Worm (Caenorhabditis elegans) whole organism, L2 larva: ENCODE data around the gene Y62H9A.16.
A peak's percentile ranks its signal among the peaks of the same experiment; 100 is the strongest.

ENCODE experiments used
- R02D3.7 ChIP-seq: fragments of 150-350 bp; optimal IDR thresholded peaks from 2 replicates; lab custom pipeline; 2014; ENCODE audit warnings: missing biosample characterization, missing genetic modification characterization
- ZK546.5 ChIP-seq: sonication (generic microtip); optimal IDR thresholded peaks from 2 replicates; lab custom pipeline; 2017; ENCODE audit warnings: missing biosample characterization, missing genetic modification characterization
- aly-2 ChIP-seq: fragments of 150-350 bp; optimal IDR thresholded peaks from 2 replicates; lab custom pipeline; 2014; ENCODE audit warnings: missing biosample characterization, missing genetic modification characterization
- ceh-82 ChIP-seq: fragments of 150-350 bp; optimal IDR thresholded peaks from 2 replicates; lab custom pipeline; 2014; ENCODE audit warnings: missing biosample characterization, missing genetic modification characterization
- crh-2 ChIP-seq: sonication (generic microtip); optimal IDR thresholded peaks from 2 replicates; lab custom pipeline; 2017; ENCODE audit warnings: missing biosample characterization, missing genetic modification characterization
- dmd-4 ChIP-seq: sonication (generic microtip); optimal IDR thresholded peaks from 2 replicates; lab custom pipeline; 2017; ENCODE audit warnings: missing biosample characterization, missing genetic modification characterization
- elt-3 ChIP-seq: sonication (generic microtip); optimal IDR thresholded peaks from 2 replicates; lab custom pipeline; 2017; ENCODE audit warnings: missing biosample characterization, missing genetic modification characterization
- fos-1 ChIP-seq: fragments of 150-350 bp; optimal IDR thresholded peaks from 2 replicates; lab custom pipeline; 2014; ENCODE audit warnings: missing biosample characterization, missing genetic modification characterization
- lin-11 ChIP-seq: fragments of 150-350 bp; sonication (generic microtip); optimal IDR thresholded peaks from 2 replicates; lab custom pipeline; 2014; ENCODE audit warnings: missing biosample characterization, missing genetic modification characterization, inconsistent platforms, mixed read lengths
- lin-39 ChIP-seq: fragments of 150-350 bp; optimal IDR thresholded peaks from 2 replicates; lab custom pipeline; 2014; ENCODE audit warnings: missing biosample characterization, missing genetic modification reagents, missing genetic modification characterization
- lsy-2 ChIP-seq, 2 experiments: fragments of 150-350 bp in 1 of 2; sonication (generic microtip) in 1 of 2; optimal IDR thresholded peaks; 2 replicates each; lab custom pipeline; 2014 to 2017; ENCODE audit warnings: missing biosample characterization in 2 of 2, missing genetic modification characterization in 2 of 2
- mab-5 ChIP-seq: fragments of 150-350 bp; optimal IDR thresholded peaks from 2 replicates; lab custom pipeline; 2014; ENCODE audit warnings: missing biosample characterization, missing genetic modification characterization
- mbf-1 ChIP-seq: sonication (generic microtip); optimal IDR thresholded peaks from 2 replicates; lab custom pipeline; 2017; ENCODE audit warnings: missing biosample characterization, missing genetic modification characterization
- nhr-10 ChIP-seq: sonication (generic microtip); optimal IDR thresholded peaks from 2 replicates; lab custom pipeline; 2017; ENCODE audit warnings: missing biosample characterization, missing genetic modification characterization
- nhr-23 ChIP-seq: fragments of 150-350 bp; optimal IDR thresholded peaks from 2 replicates; lab custom pipeline; 2014; ENCODE audit warnings: missing biosample characterization, missing genetic modification reagents, missing genetic modification characterization
- nhr-237 ChIP-seq: fragments of 150-350 bp; optimal IDR thresholded peaks from 2 replicates; lab custom pipeline; 2014; ENCODE audit warnings: missing biosample characterization, missing genetic modification characterization
- nhr-25 ChIP-seq: fragments of 150-350 bp; sonication (generic microtip); optimal IDR thresholded peaks from 3 replicates; lab custom pipeline; 2014; ENCODE audit warnings: missing biosample characterization, missing genetic modification characterization
- nhr-6 ChIP-seq: fragments of 150-350 bp; optimal IDR thresholded peaks from 2 replicates; lab custom pipeline; 2014; ENCODE audit warnings: missing biosample characterization, missing genetic modification characterization
- nhr-77 ChIP-seq: fragments of 150-350 bp; optimal IDR thresholded peaks from 2 replicates; lab custom pipeline; 2014; ENCODE audit warnings: missing biosample characterization, missing genetic modification characterization
- peb-1 ChIP-seq: fragments of 150-350 bp; optimal IDR thresholded peaks from 2 replicates; lab custom pipeline; 2014; ENCODE audit warnings: missing biosample characterization, missing genetic modification characterization
- sem-4 ChIP-seq: fragments of 150-350 bp; optimal IDR thresholded peaks from 2 replicates; lab custom pipeline; 2014; ENCODE audit warnings: missing biosample characterization, missing genetic modification reagents, missing genetic modification characterization
- skn-1 ChIP-seq: sonication (generic microtip); optimal IDR thresholded peaks from 2 replicates; lab custom pipeline; 2017; ENCODE audit warnings: missing biosample characterization, missing genetic modification characterization
- sma-9 ChIP-seq, 2 experiments: fragments of 150-350 bp in 1 of 2; sonication (generic microtip) in 1 of 2; optimal IDR thresholded peaks; 2 replicates each; lab custom pipeline; 2014 to 2016; ENCODE audit warnings: missing genetic modification characterization in 2 of 2, mild to moderate bottlenecking in 1 of 2, missing biosample characterization in 1 of 2, missing compliant biosample characterization in 1 of 2, missing genetic modification reagents in 1 of 2, moderate library complexity in 1 of 2
- snpc-4 ChIP-seq: fragments of 150-350 bp; optimal IDR thresholded peaks from 2 replicates; lab custom pipeline; 2014; ENCODE audit warnings: missing biosample characterization, missing genetic modification characterization
- unc-39 ChIP-seq: fragments of 150-350 bp; optimal IDR thresholded peaks from 2 replicates; lab custom pipeline; 2014; ENCODE audit warnings: missing biosample characterization, missing genetic modification characterization
- unc-55 ChIP-seq: fragments of 150-350 bp; sonication (generic microtip); optimal IDR thresholded peaks from 3 replicates; lab custom pipeline; 2014; ENCODE audit warnings: missing biosample characterization, missing genetic modification reagents, missing genetic modification characterization
- unc-62 ChIP-seq: fragments of 150-350 bp; optimal IDR thresholded peaks from 2 replicates; lab custom pipeline; 2014; ENCODE audit warnings: missing biosample characterization, missing genetic modification reagents, missing genetic modification characterization
- ztf-1 ChIP-seq: fragments of 200-800 bp; sonication (Bioruptor generic); conservative IDR thresholded peaks from 2 replicates; pipeline ENCODE4 v1.3.6; 2022; ENCODE audit warnings: missing genetic modification characterization, missing compliant biosample characterization
- ztf-4 ChIP-seq: fragments of 150-350 bp; optimal IDR thresholded peaks from 2 replicates; lab custom pipeline; 2014; ENCODE audit warnings: missing biosample characterization, missing genetic modification characterization

Y62H9A.16 gene

ce11 chrX:11907263-11907662 lies 10.8 kb upstream of the Y62H9A.16 start, which contains the start of gene Y62H9A.11:
Gene Y62H9A.11, minus strand, starts transcription at chrX:11907363.
- TF ChIP-seq nhr-6 (tag; lab: Kevin White, UChicago), result no peak
- TF ChIP-seq snpc-4 (tag; lab: Kevin White, UChicago), result no peak
- TF ChIP-seq nhr-23 (tag; lab: Kevin White, UChicago), result no peak

- TF ChIP-seq ceh-82 (tag; lab: Kevin White, UChicago) (no peak), unc-62 (GFP tag; lab: Kevin White, UChicago) (no peak), nhr-10 (tag; lab: Kevin White, UChicago) (no peak), ZK546.5 (tag; lab: Kevin White, UChicago) (no peak), R02D3.7 (no peak), sma-9 (GFP tag; optimal IDR thresholded peaks at IDR 0.05; lab: Kevin White, UChicago) (no peak), sma-9 (tag; optimal IDR thresholded peaks at IDR 0.05; lab: Kevin White, UChicago) (no peak), nhr-77 (tag; lab: Kevin White, UChicago) (no peak), snpc-4 (tag; lab: Kevin White, UChicago) (no peak), ztf-4 (tag; lab: Kevin White, UChicago) (no peak), mbf-1 (tag; lab: Kevin White, UChicago) (no peak), skn-1 (tag; lab: Kevin White, UChicago) (no peak), sem-4 (no peak), dmd-4 (no peak), nhr-237 (tag; lab: Kevin White, UChicago) (no peak), elt-3 (tag; lab: Kevin White, UChicago) (no peak)
- TF ChIP-seq, all 48 proteins: peak for 0
Measured at ce11 chrX:11908226-11908625, 9.9 kb upstream of the Y62H9A.16 start.

DNA sequence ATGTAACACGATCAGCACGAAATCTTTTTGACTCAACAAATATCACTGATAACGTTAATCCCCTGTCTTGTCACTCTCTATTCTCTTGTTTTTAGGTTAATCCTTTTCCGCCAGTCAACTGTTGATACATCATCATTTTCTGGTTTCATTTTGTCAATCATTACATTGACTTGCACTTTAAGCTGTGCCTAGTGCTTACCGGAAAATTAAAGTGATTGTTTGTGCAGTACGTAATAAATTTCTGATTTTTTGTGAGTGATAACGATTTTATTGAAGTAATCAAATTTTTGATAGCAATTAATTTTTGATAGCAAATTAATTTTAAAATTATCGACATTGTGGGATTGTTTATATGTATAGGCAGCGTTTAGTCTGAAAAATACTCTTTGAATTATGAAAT lies 8.9 kb upstream of the Y62H9A.16 start:
- TF ChIP-seq fos-1 (tag; lab: Kevin White, UChicago) (peak; percentile 74), skn-1 (tag; lab: Kevin White, UChicago) (peak; percentile 57), ZK546.5 (tag; lab: Kevin White, UChicago) (no peak), nhr-237 (tag; lab: Kevin White, UChicago) (no peak)
- TF ChIP-seq, all 48 proteins: peak for 2

DNA sequence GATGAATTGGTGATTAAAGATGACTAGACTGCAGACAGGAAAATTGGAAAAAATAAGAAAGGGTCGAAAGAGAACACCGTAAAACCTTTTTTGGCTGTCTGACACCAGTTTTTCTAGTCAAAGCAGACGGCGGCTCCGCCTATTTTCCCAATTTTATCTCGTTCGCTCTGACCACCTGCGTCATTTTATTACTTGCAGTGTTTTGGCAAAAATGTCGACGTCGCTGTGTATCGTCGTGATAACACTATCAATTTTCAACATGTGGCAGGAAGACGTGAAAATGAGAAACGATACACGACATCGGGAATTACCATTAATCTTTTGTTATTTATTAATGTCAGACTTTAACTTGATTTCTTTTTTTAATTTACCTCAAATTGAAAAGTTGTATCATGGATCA lies 8.0 kb upstream of the Y62H9A.16 start, which contains the start of gene Y62H9A.15:
TSS of gene Y62H9A.15 (minus strand) at position 100 of the 400 bp plus-strand sequence.
- peak; percentile 8 for TF ChIP-seq fos-1 (tag; lab: Kevin White, UChicago)
- TF ChIP-seq lin-11 (tag; lab: Kevin White, UChicago), result no peak

ce11 chrX:11913824-11914223 lies 4.3 kb upstream of the Y62H9A.16 start, which contains the start of gene Y62H9A.12:
Gene Y62H9A.12, plus strand, starts transcription at chrX:11914124.
- TF ChIP-seq sma-9 (GFP tag; optimal IDR thresholded peaks at IDR 0.05; lab: Kevin White, UChicago) (no peak), sma-9 (tag; optimal IDR thresholded peaks at IDR 0.05; lab: Kevin White, UChicago) (no peak), R02D3.7 (no peak), ztf-1 (GFP tag; lab: Robert Waterston, UW) (no peak), lsy-2 (tag; optimal IDR thresholded peaks at IDR 0.05; lab: Kevin White, UChicago) (no peak), peb-1 (tag; lab: Kevin White, UChicago) (no peak), nhr-10 (tag; lab: Kevin White, UChicago) (no peak), mab-5 (tag; lab: Kevin White, UChicago) (no peak)
- TF ChIP-seq, all 48 proteins: peak for 0

DNA sequence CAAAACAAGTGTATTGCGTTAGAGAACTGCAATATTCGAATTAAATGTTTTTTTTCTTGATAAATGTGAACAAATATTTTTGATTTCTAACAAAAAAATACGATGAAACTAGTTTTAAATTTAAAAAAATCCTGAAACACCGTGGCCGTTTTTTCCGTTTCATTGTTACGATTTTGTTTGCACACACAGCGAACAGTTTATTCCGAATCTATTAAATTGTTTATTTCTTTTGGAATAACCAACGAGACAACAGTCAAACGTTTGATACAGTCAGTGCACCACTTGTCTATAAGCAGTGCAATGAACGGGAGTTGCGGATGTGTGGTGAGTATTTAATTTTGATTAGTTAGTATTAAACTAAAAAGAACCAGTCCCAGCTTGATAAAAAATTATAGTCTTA lies 1.4 kb upstream of the Y62H9A.16 start, which contains the start of gene Y62H9A.13:
TSS of gene Y62H9A.13 (plus strand) at position 301 of the 400 bp plus-strand sequence.
- TF ChIP-seq crh-2 (tag; lab: Kevin White, UChicago) (no peak), lin-39 (no peak), unc-62 (GFP tag; lab: Kevin White, UChicago) (no peak), lsy-2 (tag; optimal IDR thresholded peaks at IDR 0.05; lab: Kevin White, UChicago) (no peak), unc-55 (no peak), aly-2 (tag; lab: Kevin White, UChicago) (no peak), skn-1 (tag; lab: Kevin White, UChicago) (no peak), ZK546.5 (tag; lab: Kevin White, UChicago) (no peak), snpc-4 (tag; lab: Kevin White, UChicago) (no peak), nhr-10 (tag; lab: Kevin White, UChicago) (no peak), unc-39 (tag; lab: Kevin White, UChicago) (no peak), mbf-1 (tag; lab: Kevin White, UChicago) (no peak), nhr-237 (tag; lab: Kevin White, UChicago) (no peak), sma-9 (GFP tag; optimal IDR thresholded peaks at IDR 0.05; lab: Kevin White, UChicago) (no peak), sma-9 (tag; optimal IDR thresholded peaks at IDR 0.05; lab: Kevin White, UChicago) (no peak), ceh-82 (tag; lab: Kevin White, UChicago) (no peak), nhr-25 (tag; lab: Kevin White, UChicago) (no peak), fos-1 (tag; lab: Kevin White, UChicago) (no peak)
